Fruit fly (Drosophila melanogaster): ENCODE measurements around the gene CG12991.

The CG12991 gene

dm6 chrX:17578124-17578523, 1.5 kb upstream of the CG12991 start:
- TF ChIP-seq Sox14 (GFP tag; optimal IDR thresholded peaks at IDR 0.05) = peak; percentile 54
- TF ChIP-seq CG8319 (GFP tag; optimal IDR thresholded peaks at IDR 0.05) = no peak
- peak; percentile 42 for TF ChIP-seq acj6 (GFP tag; optimal IDR thresholded peaks at IDR 0.05)
- TF ChIP-seq ss (GFP tag; optimal IDR thresholded peaks at IDR 0.05) = peak in 1 of 2 experiments; percentile 38
- no peak for TF ChIP-seq dsx (GFP tag; optimal IDR thresholded peaks at IDR 0.05; ENCODE audit: poor library complexity, severe bottlenecking)
- peak; percentile 23 for TF ChIP-seq Sox15 (GFP tag; optimal IDR thresholded peaks at IDR 0.05)
- TF ChIP-seq CG11294 (GFP tag; IDR thresholded peaks at IDR 0.05) = no peak
- TF ChIP-seq Blimp-1 (GFP tag; optimal IDR thresholded peaks at IDR 0.05) = no peak
- TF ChIP-seq pdm3 (GFP tag; optimal IDR thresholded peaks at IDR 0.05) = peak; percentile 61
- no peak for TF ChIP-seq Lpt (GFP tag; optimal IDR thresholded peaks at IDR 0.05)
- TF ChIP-seq Gug (GFP tag; IDR thresholded peaks at IDR 0.05) = 0 out of 2 replicates have a peak, but pooled peaks have one; percentile 23
- peak; percentile 24; the same call in 1 of the 3 replicates for TF ChIP-seq CG8119 (GFP tag; IDR thresholded peaks at IDR 0.05)
- TF ChIP-seq CG6276 (GFP tag; optimal IDR thresholded peaks at IDR 0.05) = peak; percentile 60
- TF ChIP-seq CG1621 (tag; optimal IDR thresholded peaks at IDR 0.05) = no peak
- peak; percentile 80 for TF ChIP-seq svp (GFP tag)
- peak; percentile 46 for TF ChIP-seq CG15336 (GFP tag; IDR thresholded peaks at IDR 0.05)
- peak; percentile 61; the same call in 2 of the 3 replicates for TF ChIP-seq eg (GFP tag; IDR thresholded peaks at IDR 0.05)
- peak; percentile 56 for TF ChIP-seq CG10631 (GFP tag; optimal IDR thresholded peaks at IDR 0.05)
- peak; percentile 52 for TF ChIP-seq OdsH (GFP tag; optimal IDR thresholded peaks at IDR 0.05)
- TF ChIP-seq CG6808 (GFP tag; optimal IDR thresholded peaks at IDR 0.05) = peak; percentile 54
- TF ChIP-seq CG10669 (GFP tag; optimal IDR thresholded peaks at IDR 0.05) = peak; percentile 55
- no peak for TF ChIP-seq Eip93F (GFP tag; optimal IDR thresholded peaks at IDR 0.05)
- TF ChIP-seq Hr4 (GFP tag; optimal IDR thresholded peaks at IDR 0.05) = peak; percentile 67
- no peak for TF ChIP-seq fd85E (GFP tag; optimal IDR thresholded peaks at IDR 0.05)
- TF ChIP-seq Ets96B (tag; optimal IDR thresholded peaks at IDR 0.05) = peak; percentile 12
- TF ChIP-seq CG34406 (GFP tag; optimal IDR thresholded peaks at IDR 0.05) = peak; percentile 45
- peak; percentile 48 for TF ChIP-seq Eip75B (GFP tag; optimal IDR thresholded peaks at IDR 0.05)
- TF ChIP-seq CG16779 (tag; optimal IDR thresholded peaks at IDR 0.05) = peak; percentile 17
- TF ChIP-seq Hr39 (GFP tag; optimal IDR thresholded peaks at IDR 0.05) = peak; percentile 59
- TF ChIP-seq CG6163 (GFP tag; IDR thresholded peaks at IDR 0.05) = peak; percentile 69
- TF ChIP-seq CG3032 (tag; optimal IDR thresholded peaks at IDR 0.05) = peak; percentile 32
- no peak for TF ChIP-seq CG6854 (GFP tag; optimal IDR thresholded peaks at IDR 0.05)
- TF ChIP-seq CG7368 (GFP tag; optimal IDR thresholded peaks at IDR 0.05) = peak; percentile 1
- peak in 1 of 2 experiments; percentile 28 for TF ChIP-seq salr (GFP tag; optimal IDR thresholded peaks at IDR 0.05)
- TF ChIP-seq Hr38 (GFP tag; optimal IDR thresholded peaks at IDR 0.05) = no peak
- TF ChIP-seq CG11902 (GFP tag; optimal IDR thresholded peaks at IDR 0.05) = peak; percentile 6
- TF ChIP-seq dac (GFP tag; optimal IDR thresholded peaks at IDR 0.05) = peak; percentile 13
- TF ChIP-seq CG32006 (GFP tag; optimal IDR thresholded peaks at IDR 0.05) = peak; percentile 72
- TF ChIP-seq esn (GFP tag; optimal IDR thresholded peaks at IDR 0.05) = peak; percentile 70
- peak; percentile 27 for TF ChIP-seq Ets21C (GFP tag; optimal IDR thresholded peaks at IDR 0.05)
- peak; percentile 50 for TF ChIP-seq Smox (GFP tag; optimal IDR thresholded peaks at IDR 0.05)
- TF ChIP-seq spab (GFP tag; optimal IDR thresholded peaks at IDR 0.05) = peak; percentile 27
- TF ChIP-seq Eip78C (GFP tag) = peak; percentile 93
- peak; percentile 36 for TF ChIP-seq cyc (GFP tag; optimal IDR thresholded peaks at IDR 0.05)
- TF ChIP-seq CG4318 (GFP tag; optimal IDR thresholded peaks at IDR 0.05) = peak; percentile 46
- TF ChIP-seq CG8632 (GFP tag; optimal IDR thresholded peaks at IDR 0.05) = peak; percentile 26
- TF ChIP-seq fd59A (GFP tag; optimal IDR thresholded peaks at IDR 0.05) = peak; percentile 23
- TF ChIP-seq CG9139 (GFP tag; optimal IDR thresholded peaks at IDR 0.05) = no peak
- TF ChIP-seq achi (GFP tag; optimal IDR thresholded peaks at IDR 0.05) = peak; percentile 54
- peak; percentile 28 for TF ChIP-seq lz (GFP tag; optimal IDR thresholded peaks at IDR 0.05)
- TF ChIP-seq Met (GFP tag; optimal IDR thresholded peaks at IDR 0.05) = peak; percentile 48
- peak; percentile 61 for TF ChIP-seq topi (GFP tag; optimal IDR thresholded peaks at IDR 0.05)
